Worm (Caenorhabditis elegans): ENCODE data around the gene M199.135.
"Not testable (repeated sequence)": the region's sequence is repeated elsewhere in the genome, so short reads cannot be mapped to it uniquely, and the experiment has no call there.

M199.135 gene

DNA sequence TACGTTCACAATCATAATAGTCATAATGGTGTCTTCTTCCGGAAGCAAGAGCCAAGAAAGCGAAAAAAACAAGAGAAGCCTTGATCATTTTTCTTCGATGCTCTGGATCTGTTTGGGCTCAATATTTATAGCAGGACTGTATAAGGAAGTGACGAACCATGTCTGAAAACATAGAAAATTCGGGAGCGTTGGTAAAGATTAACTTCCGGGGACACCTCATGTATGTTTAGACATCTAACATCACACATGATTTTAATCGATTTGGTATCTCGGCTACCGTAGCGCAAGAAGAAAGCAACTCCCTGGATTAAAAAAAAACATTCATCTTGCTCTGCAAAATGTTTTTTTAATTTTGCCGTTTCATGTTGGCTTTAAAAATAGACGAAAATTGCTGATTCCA, 11.6 kb downstream of the M199.135 start, which contains the start of gene clec-190 (continued):
- TF ChIP-seq mes-4 (tag; optimal IDR thresholded peaks at IDR 0.05) = no peak

DNA sequence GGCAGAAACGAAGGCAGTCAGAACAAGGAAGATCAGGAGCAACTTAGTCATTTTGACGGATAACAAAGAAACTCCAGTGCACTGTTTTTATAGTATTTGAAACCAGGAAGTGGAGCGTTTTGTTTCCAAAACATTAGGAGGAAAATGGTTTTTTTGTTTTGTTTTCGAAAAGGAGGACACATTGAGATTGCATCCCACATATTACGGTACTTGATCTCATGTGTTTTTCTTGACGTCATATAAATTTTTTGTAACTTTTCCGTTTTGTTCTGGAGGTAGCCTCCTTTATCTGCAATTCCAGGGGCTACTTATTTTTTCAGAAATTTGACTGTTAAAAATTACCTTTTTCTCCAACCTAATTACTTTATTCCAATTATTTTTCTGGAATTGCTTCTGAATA, 13.3 kb downstream of the M199.135 start, which contains the start of gene M199.9:
Gene M199.9 (minus strand): TSS at position 101 of the 400 bp plus-strand sequence.
- TF ChIP-seq madf-3 (GFP tag; IDR thresholded peaks at IDR 0.05) (no peak), ets-4 (GFP tag; optimal IDR thresholded peaks at IDR 0.05) (no peak), nfya-1 (tag; optimal IDR thresholded peaks at IDR 0.05; ENCODE audit: borderline replicate concordance, insufficient read depth) (no peak), dpl-1 (GFP tag; optimal IDR thresholded peaks at IDR 0.05) (no peak), nhr-179 (tag; optimal IDR thresholded peaks at IDR 0.05) (no peak), F52B5.7 (tag; optimal IDR thresholded peaks at IDR 0.05) (no peak), F57A8.1 (GFP tag; optimal IDR thresholded peaks at IDR 0.05) (no peak), snpc-4 (GFP tag; optimal IDR thresholded peaks at IDR 0.05) (no peak), snpc-4 (tag; optimal IDR thresholded peaks at IDR 0.05) (no peak), Y67H2A.10 (GFP tag; conservative IDR thresholded peaks at IDR 0.05) (no peak), ceh-27 (GFP tag; optimal IDR thresholded peaks at IDR 0.05) (no peak), zfh-2 (GFP tag; conservative IDR thresholded peaks at IDR 0.05) (no peak), mxl-1 (tag; optimal IDR thresholded peaks at IDR 0.05) (no peak), F23B12.7 (tag; optimal IDR thresholded peaks at IDR 0.05; ENCODE audit: insufficient read depth) (no peak)

DNA sequence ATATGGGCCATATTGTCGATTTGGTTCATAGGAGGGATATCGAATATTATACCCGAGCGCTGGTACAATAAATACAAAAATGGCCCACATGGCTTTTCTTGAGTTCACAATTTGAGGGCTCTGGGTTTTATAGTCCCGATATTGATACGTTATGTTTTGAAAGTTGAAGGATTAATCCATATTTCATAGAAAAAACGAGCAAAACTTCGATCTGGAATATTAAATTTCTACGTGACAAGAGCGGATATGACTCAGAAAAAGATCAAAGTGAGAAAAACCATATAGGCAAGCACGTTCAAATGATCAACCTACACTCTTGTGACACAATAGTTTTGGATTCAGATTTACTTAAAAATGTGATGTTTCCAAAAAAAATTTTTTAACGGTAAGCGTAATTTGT, 17.3 kb downstream of the M199.135 start, which contains the start of gene col-135:
Gene col-135 (minus strand): TSS at position 101 of the 400 bp plus-strand sequence.
- TF ChIP-seq nhr-90 (tag; optimal IDR thresholded peaks at IDR 0.05) (no peak), F55B11.4 (tag; optimal IDR thresholded peaks at IDR 0.05; ENCODE audit: borderline replicate concordance, insufficient read depth) (no peak), nhr-27 (tag; optimal IDR thresholded peaks at IDR 0.05) (no peak), ceh-58 (GFP tag; IDR thresholded peaks at IDR 0.05) (no peak), hmg-1.2 (GFP tag; IDR thresholded peaks at IDR 0.05) (no peak), cebp-2 (GFP tag; IDR thresholded peaks at IDR 0.05) (no peak), egl-44 (GFP tag; IDR thresholded peaks at IDR 0.05) (no peak), athp-1 (tag; optimal IDR thresholded peaks at IDR 0.05) (no peak), B0035.1 (tag; optimal IDR thresholded peaks at IDR 0.05) (no peak), attf-5 (GFP tag; optimal IDR thresholded peaks at IDR 0.05) (no peak), efl-1 (GFP tag; optimal IDR thresholded peaks at IDR 0.05) (no peak)

DNA sequence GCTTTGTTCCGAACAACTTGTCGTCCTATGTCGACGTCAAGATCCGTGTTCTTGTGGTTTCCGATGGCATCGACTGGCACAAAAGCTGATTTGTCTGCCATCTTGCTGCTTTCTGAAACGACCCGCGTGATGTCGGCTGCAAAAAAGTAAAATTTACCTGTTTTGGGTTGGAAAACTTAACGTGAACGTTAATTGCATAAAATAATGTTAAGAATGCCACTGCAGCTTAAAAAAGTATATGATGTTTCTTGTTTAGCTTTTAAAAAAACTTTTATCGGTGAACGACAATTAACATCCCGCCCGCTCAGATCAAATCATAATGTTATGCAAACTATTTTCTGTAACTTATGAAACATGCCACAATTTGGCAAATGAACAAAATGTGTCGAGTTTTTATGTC, 19.5 kb downstream of the M199.135 start, which contains the start of gene M199.8:
Gene M199.8 (minus strand): TSS at position 101 of the 400 bp plus-strand sequence.
- TF ChIP-seq snpc-3.4 (tag; optimal IDR thresholded peaks at IDR 0.05); lsy-27 (tag; optimal IDR thresholded peaks at IDR 0.05; ENCODE audit: borderline replicate concordance, insufficient read depth); xnd-1 (tag; optimal IDR thresholded peaks at IDR 0.05): not testable (repeated sequence)

DNA sequence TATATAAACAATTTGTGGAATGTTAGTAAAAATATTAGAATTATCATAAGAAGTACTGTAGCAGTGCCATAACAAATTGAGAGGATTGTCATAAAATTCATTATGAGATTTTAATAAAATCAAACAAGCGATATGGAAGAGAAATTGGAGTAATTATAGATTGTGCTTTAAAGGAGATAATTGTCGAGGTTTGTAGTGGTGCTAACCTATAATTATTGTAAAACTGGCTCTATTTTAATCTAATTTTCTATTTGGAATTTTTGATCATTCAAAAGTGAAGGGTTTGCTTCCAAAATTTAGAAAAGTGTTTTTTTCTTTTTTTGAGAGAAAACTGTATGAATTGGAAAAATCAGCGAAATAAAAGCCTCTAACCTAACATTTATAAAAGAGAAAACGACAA, 26.4 kb downstream of the M199.135 start, which contains the start of gene srg-51:
Gene srg-51 (minus strand): TSS at position 101 of the 400 bp plus-strand sequence.
- TF ChIP-seq F39B2.1 (GFP tag; IDR thresholded peaks at IDR 0.05) (no peak), B0336.3 (GFP tag; IDR thresholded peaks at IDR 0.05) (no peak), sdz-38 (tag; optimal IDR thresholded peaks at IDR 0.05) (no peak), lin-35 (GFP tag; optimal IDR thresholded peaks at IDR 0.05) (no peak), nfya-1 (tag; optimal IDR thresholded peaks at IDR 0.05; ENCODE audit: borderline replicate concordance, insufficient read depth) (no peak), Y53G8AR.9 (GFP tag; conservative IDR thresholded peaks at IDR 0.05) (no peak), madf-8 (GFP tag; conservative IDR thresholded peaks at IDR 0.05) (no peak), ztf-25 (GFP tag; IDR thresholded peaks at IDR 0.05) (no peak), lag-1 (GFP tag; IDR thresholded peaks at IDR 0.05) (no peak)
